Fruit fly (Drosophila melanogaster) whole organism, pupa: Measurements from ENCODE around the gene CG15747.
A peak's percentile ranks its signal among the peaks of the same experiment; 100 is the strongest.

Source experiments
- CG10348 ChIP-seq: fragments of 200-800 bp; sonication (Bioruptor generic); IDR thresholded peaks from 2 replicates; pipeline ENCODE4 v1.3.6; 2022; ENCODE audit warnings: missing biosample characterization, missing genetic modification characterization
- CG12605 ChIP-seq: fragments of 200-800 bp; sonication (Bioruptor generic); IDR thresholded peaks from 2 replicates; pipeline ENCODE4 v1.3.6; 2022; ENCODE audit warnings: missing biosample characterization, missing genetic modification characterization
- CG13204 ChIP-seq: fragments of 200-800 bp; sonication (Bioruptor generic); optimal IDR thresholded peaks from 2 replicates; lab custom pipeline; 2018; ENCODE audit warnings: missing biosample characterization, mild to moderate bottlenecking, missing genetic modification characterization, moderate library complexity
- CG14655 ChIP-seq: fragments of 200-800 bp; sonication (Bioruptor generic); optimal IDR thresholded peaks from 3 replicates; lab custom pipeline; 2017; ENCODE audit warnings: mild to moderate bottlenecking, missing biosample characterization, missing genetic modification reagents, missing genetic modification characterization
- CG15710 ChIP-seq: fragments of 200-800 bp; sonication (Bioruptor generic); optimal IDR thresholded peaks from 2 replicates; lab custom pipeline; 2018; ENCODE audit warnings: missing biosample characterization, mild to moderate bottlenecking, missing genetic modification characterization, moderate library complexity
- CG17806 ChIP-seq: fragments of 200-800 bp; sonication (Bioruptor generic); optimal IDR thresholded peaks from 2 replicates; lab custom pipeline; 2018; ENCODE audit warnings: missing biosample characterization, mild to moderate bottlenecking, missing genetic modification characterization, moderate library complexity
- CG32121 ChIP-seq: fragments of 200-800 bp; sonication (Bioruptor generic); IDR thresholded peaks from 2 replicates; pipeline ENCODE4 v1.3.6; 2022; ENCODE audit warnings: missing biosample characterization, missing genetic modification characterization
- CG34367 ChIP-seq: fragments of 200-800 bp; sonication (Bioruptor generic); optimal IDR thresholded peaks from 2 replicates; lab custom pipeline; 2018; ENCODE audit warnings: missing biosample characterization, mild to moderate bottlenecking, missing genetic modification characterization
- CG4496 ChIP-seq: fragments of 200-800 bp; sonication (Bioruptor generic); IDR thresholded peaks from 3 replicates; pipeline ENCODE4 v1.3.6; 2022; ENCODE audit warnings: missing biosample characterization, missing genetic modification characterization
- CG8159 ChIP-seq: fragments of 200-800 bp; sonication (Bioruptor generic); optimal IDR thresholded peaks from 3 replicates; lab custom pipeline; 2018; ENCODE audit warnings: missing biosample characterization, mild to moderate bottlenecking, missing genetic modification characterization, moderate library complexity
- CG8301 ChIP-seq: fragments of 200-800 bp; sonication (Bioruptor generic); optimal IDR thresholded peaks from 2 replicates; lab custom pipeline; 2018; ENCODE audit warnings: missing biosample characterization, mild to moderate bottlenecking, missing genetic modification characterization
- CG9948 ChIP-seq: fragments of 200-800 bp; sonication (Bioruptor generic); optimal IDR thresholded peaks from 2 replicates; lab custom pipeline; 2018; ENCODE audit warnings: missing biosample characterization, mild to moderate bottlenecking, missing genetic modification characterization, moderate library complexity
- D1 ChIP-seq: fragments of 200-800 bp; sonication (Bioruptor generic); optimal IDR thresholded peaks from 2 replicates; lab custom pipeline; 2018; ENCODE audit warnings: missing biosample characterization, mild to moderate bottlenecking, missing genetic modification characterization, moderate library complexity
- EcR ChIP-seq: fragments of 200-800 bp; sonication (Bioruptor generic); optimal IDR thresholded peaks from 3 replicates; lab custom pipeline; 2019; ENCODE audit warnings: missing biosample characterization, missing genetic modification characterization, mild to moderate bottlenecking, moderate library complexity, missing genetic modification reagents
- Ets98B ChIP-seq: fragments of 200-800 bp; sonication (Bioruptor generic); IDR thresholded peaks from 2 replicates; pipeline ENCODE4 v1.3.6; 2022; ENCODE audit warnings: missing biosample characterization, missing genetic modification characterization
- Pif1A ChIP-seq: fragments of 200-800 bp; sonication (Bioruptor generic); optimal IDR thresholded peaks from 3 replicates; lab custom pipeline; 2016; ENCODE audit warnings: missing biosample characterization, missing genetic modification characterization
- Pif1B ChIP-seq: fragments of 200-800 bp; sonication (Bioruptor generic); optimal IDR thresholded peaks from 3 replicates; lab custom pipeline; 2016; ENCODE audit warnings: missing biosample characterization, missing genetic modification characterization
- Snoo ChIP-seq: fragments of 200-800 bp; sonication (Bioruptor generic); optimal IDR thresholded peaks from 3 replicates; lab custom pipeline; 2017; ENCODE audit warnings: missing biosample characterization, mild to moderate bottlenecking, missing genetic modification characterization, inconsistent platforms
- fd96Ca ChIP-seq: fragments of 200-800 bp; sonication (Bioruptor generic); IDR thresholded peaks from 3 replicates; pipeline ENCODE4 v1.3.6; 2022; ENCODE audit warnings: missing biosample characterization, missing genetic modification characterization
- gl ChIP-seq: fragments of 200-800 bp; sonication (Bioruptor generic); optimal IDR thresholded peaks from 2 replicates; lab custom pipeline; 2018; ENCODE audit warnings: missing biosample characterization, mild to moderate bottlenecking, missing genetic modification characterization
- rn ChIP-seq: fragments of 200-800 bp; sonication (Bioruptor generic); IDR thresholded peaks from 2 replicates; pipeline ENCODE4 v1.3.6; 2022; ENCODE audit warnings: missing biosample characterization, missing genetic modification characterization

Gene CG15747

dm6 chrX:13374154-13374536 lies 36.0 kb downstream of the CG15747 start:
- no peak for TF ChIP-seq Pif1A
- no peak for TF ChIP-seq CG9948

- TF ChIP-seq Pif1B (GFP tag; lab: Kevin White, UChicago) (no peak), CG32121 (GFP tag; lab: Robert Waterston, UW) (no peak), Snoo (tag; lab: Kevin White, UChicago) (no peak), CG14655 (GFP tag; lab: Kevin White, UChicago) (no peak), Pif1A (no peak), CG12605 (GFP tag; lab: Robert Waterston, UW) (no peak), EcR (no peak), Ets98B (GFP tag; lab: Robert Waterston, UW) (no peak), CG34367 (no peak), CG13204 (GFP tag; lab: Kevin White, UChicago) (no peak), CG4496 (GFP tag; lab: Robert Waterston, UW) (no peak), CG17806 (tag; lab: Kevin White, UChicago) (no peak), gl (tag; lab: Kevin White, UChicago) (no peak), CG8159 (tag; lab: Kevin White, UChicago) (no peak), D1 (tag; lab: Kevin White, UChicago) (no peak), CG10348 (GFP tag; lab: Robert Waterston, UW) (no peak), CG15710 (tag; lab: Kevin White, UChicago) (no peak), CG8301 (tag; lab: Kevin White, UChicago) (no peak)
- TF ChIP-seq, all 21 proteins: peak for 0
These were observed 36.9 kb downstream of the CG15747 start for dm6 chrX:13374979-13375378.

- TF ChIP-seq EcR (peak; percentile 85), fd96Ca (GFP tag; lab: Robert Waterston, UW) (no peak)
These were observed 37.4 kb downstream of the CG15747 start for dm6 chrX:13375489-13375997.

- TF ChIP-seq EcR (no peak), Pif1A (peak; percentile 48), gl (tag; lab: Kevin White, UChicago) (peak; percentile 13), CG15710 (tag; lab: Kevin White, UChicago) (peak; percentile 49), Ets98B (GFP tag; lab: Robert Waterston, UW) (peak; percentile 65), CG14655 (GFP tag; lab: Kevin White, UChicago) (peak; percentile 60), CG32121 (GFP tag; lab: Robert Waterston, UW) (peak; percentile 47; the same call in 1 of the 2 replicates), CG8301 (tag; lab: Kevin White, UChicago) (peak; percentile 52), CG9948 (peak; percentile 55), CG13204 (GFP tag; lab: Kevin White, UChicago) (no peak), Snoo (tag; lab: Kevin White, UChicago) (peak; percentile 14), D1 (tag; lab: Kevin White, UChicago) (peak; percentile 24), rn (no peak), Pif1B (GFP tag; lab: Kevin White, UChicago) (peak; percentile 33), CG17806 (tag; lab: Kevin White, UChicago) (peak; percentile 64), CG34367 (peak; percentile 42), CG8159 (tag; lab: Kevin White, UChicago) (peak; percentile 51), CG12605 (GFP tag; lab: Robert Waterston, UW) (peak; percentile 51; the same call in 1 of the 2 replicates), CG10348 (GFP tag; lab: Robert Waterston, UW) (no peak), fd96Ca (GFP tag; lab: Robert Waterston, UW) (peak; percentile 75; the same call in 2 of the 3 replicates), CG4496 (GFP tag; lab: Robert Waterston, UW) (peak; percentile 80)
These were observed 38.4 kb downstream of the CG15747 start for dm6 chrX:13376520-13376919.

DNA sequence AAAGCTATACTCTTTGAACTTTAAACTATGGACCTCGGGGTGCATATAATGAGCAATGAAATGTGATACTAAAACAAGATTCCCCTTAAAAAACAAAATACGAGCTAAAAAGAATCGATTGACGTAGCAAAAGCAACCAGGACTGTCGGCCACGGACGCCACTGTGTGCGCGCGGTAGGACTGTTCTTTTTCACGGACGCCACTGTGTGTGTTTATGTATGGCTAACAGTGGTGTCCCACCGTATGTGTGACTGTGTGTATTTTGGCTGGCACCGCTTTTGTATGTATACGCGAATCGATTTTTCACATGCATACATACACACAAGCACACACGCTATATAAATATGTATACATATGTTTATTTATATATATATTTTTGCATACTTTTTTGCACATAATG lies 45.7 kb downstream of the CG15747 start:
- peak; percentile 34 for TF ChIP-seq gl (tag; lab: Kevin White, UChicago)
- peak; percentile 69 for TF ChIP-seq CG32121 (GFP tag; lab: Robert Waterston, UW)
- TF ChIP-seq rn = peak; percentile 47; the same call in 1 of the 2 replicates
- peak; percentile 53; the same call in 1 of the 2 replicates for TF ChIP-seq CG12605 (GFP tag; lab: Robert Waterston, UW)
- peak; percentile 21 for TF ChIP-seq CG15710 (tag; lab: Kevin White, UChicago)
- peak; percentile 30 for TF ChIP-seq CG13204 (GFP tag; lab: Kevin White, UChicago)
- TF ChIP-seq fd96Ca (GFP tag; lab: Robert Waterston, UW) = peak; percentile 64; the same call in 2 of the 3 replicates
- peak; percentile 60 for TF ChIP-seq Pif1A
- no peak for TF ChIP-seq D1 (tag; lab: Kevin White, UChicago)
- TF ChIP-seq EcR = no peak
- TF ChIP-seq Ets98B (GFP tag; lab: Robert Waterston, UW) = peak; percentile 68
- TF ChIP-seq CG8301 (tag; lab: Kevin White, UChicago) = peak; percentile 13
- peak; percentile 37 for TF ChIP-seq Snoo (tag; lab: Kevin White, UChicago)
- TF ChIP-seq CG10348 (GFP tag; lab: Robert Waterston, UW) = no peak
- peak; percentile 43 for TF ChIP-seq CG14655 (GFP tag; lab: Kevin White, UChicago)
- peak; percentile 39 for TF ChIP-seq CG17806 (tag; lab: Kevin White, UChicago)
- TF ChIP-seq CG4496 (GFP tag; lab: Robert Waterston, UW) = peak; percentile 76
- TF ChIP-seq CG34367 = peak; percentile 26
- no peak for TF ChIP-seq CG9948
- peak; percentile 58 for TF ChIP-seq Pif1B (GFP tag; lab: Kevin White, UChicago)
- peak; percentile 29 for TF ChIP-seq CG8159 (tag; lab: Kevin White, UChicago)
- TF ChIP-seq, all 21 proteins: peak for 17

DNA sequence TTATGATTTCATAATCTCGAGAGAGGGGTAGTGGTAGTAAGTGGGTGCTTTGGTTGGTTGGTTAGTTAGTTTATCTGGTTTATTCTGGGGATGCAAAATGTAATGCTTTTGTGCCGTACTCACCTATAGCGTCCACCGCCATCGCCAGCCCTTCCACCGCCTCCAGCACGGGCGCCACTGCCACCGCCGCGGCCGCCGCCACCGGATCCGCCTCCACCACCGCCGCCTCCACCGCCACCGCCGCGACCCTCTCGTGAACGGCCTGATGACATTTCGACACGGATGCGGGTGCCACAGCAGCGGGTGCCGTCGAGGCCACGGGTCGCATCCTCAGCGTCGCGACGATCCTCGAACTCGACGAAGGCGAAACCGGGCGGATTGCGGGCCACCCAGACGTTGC lies 46.1 kb downstream of the CG15747 start:
- no peak for TF ChIP-seq CG9948
- no peak for TF ChIP-seq CG17806 (tag; lab: Kevin White, UChicago)
- no peak for TF ChIP-seq gl (tag; lab: Kevin White, UChicago)
- no peak for TF ChIP-seq CG10348 (GFP tag; lab: Robert Waterston, UW)
- no peak for TF ChIP-seq CG14655 (GFP tag; lab: Kevin White, UChicago)
- TF ChIP-seq CG8301 (tag; lab: Kevin White, UChicago) = no peak
- no peak for TF ChIP-seq Ets98B (GFP tag; lab: Robert Waterston, UW)
- TF ChIP-seq CG34367 = no peak
- TF ChIP-seq rn = no peak
- TF ChIP-seq Pif1B (GFP tag; lab: Kevin White, UChicago) = no peak
